Fruit fly (Drosophila melanogaster) whole organism, pupa: Measurements from ENCODE around the gene Ack.

Experiments
- CG10348 ChIP-seq: fragments of 200-800 bp; sonication (Bioruptor generic); IDR thresholded peaks from 2 replicates; pipeline ENCODE4 v1.3.6; 2022; ENCODE audit warnings: missing biosample characterization, missing genetic modification characterization
- CG12605 ChIP-seq: fragments of 200-800 bp; sonication (Bioruptor generic); IDR thresholded peaks from 2 replicates; pipeline ENCODE4 v1.3.6; 2022; ENCODE audit warnings: missing biosample characterization, missing genetic modification characterization
- CG13204 ChIP-seq: fragments of 200-800 bp; sonication (Bioruptor generic); optimal IDR thresholded peaks from 2 replicates; lab custom pipeline; 2018; ENCODE audit warnings: missing biosample characterization, mild to moderate bottlenecking, missing genetic modification characterization, moderate library complexity
- CG14655 ChIP-seq: fragments of 200-800 bp; sonication (Bioruptor generic); optimal IDR thresholded peaks from 3 replicates; lab custom pipeline; 2017; ENCODE audit warnings: mild to moderate bottlenecking, missing biosample characterization, missing genetic modification reagents, missing genetic modification characterization
- CG15710 ChIP-seq: fragments of 200-800 bp; sonication (Bioruptor generic); optimal IDR thresholded peaks from 2 replicates; lab custom pipeline; 2018; ENCODE audit warnings: missing biosample characterization, mild to moderate bottlenecking, missing genetic modification characterization, moderate library complexity
- CG17806 ChIP-seq: fragments of 200-800 bp; sonication (Bioruptor generic); optimal IDR thresholded peaks from 2 replicates; lab custom pipeline; 2018; ENCODE audit warnings: missing biosample characterization, mild to moderate bottlenecking, missing genetic modification characterization, moderate library complexity
- CG32121 ChIP-seq: fragments of 200-800 bp; sonication (Bioruptor generic); IDR thresholded peaks from 2 replicates; pipeline ENCODE4 v1.3.6; 2022; ENCODE audit warnings: missing biosample characterization, missing genetic modification characterization
- CG34367 ChIP-seq: fragments of 200-800 bp; sonication (Bioruptor generic); optimal IDR thresholded peaks from 2 replicates; lab custom pipeline; 2018; ENCODE audit warnings: missing biosample characterization, mild to moderate bottlenecking, missing genetic modification characterization
- CG4496 ChIP-seq: fragments of 200-800 bp; sonication (Bioruptor generic); IDR thresholded peaks from 3 replicates; pipeline ENCODE4 v1.3.6; 2022; ENCODE audit warnings: missing biosample characterization, missing genetic modification characterization
- CG8159 ChIP-seq: fragments of 200-800 bp; sonication (Bioruptor generic); optimal IDR thresholded peaks from 3 replicates; lab custom pipeline; 2018; ENCODE audit warnings: missing biosample characterization, mild to moderate bottlenecking, missing genetic modification characterization, moderate library complexity
- CG8301 ChIP-seq: fragments of 200-800 bp; sonication (Bioruptor generic); optimal IDR thresholded peaks from 2 replicates; lab custom pipeline; 2018; ENCODE audit warnings: missing biosample characterization, mild to moderate bottlenecking, missing genetic modification characterization
- CG9948 ChIP-seq: fragments of 200-800 bp; sonication (Bioruptor generic); optimal IDR thresholded peaks from 2 replicates; lab custom pipeline; 2018; ENCODE audit warnings: missing biosample characterization, mild to moderate bottlenecking, missing genetic modification characterization, moderate library complexity
- D1 ChIP-seq: fragments of 200-800 bp; sonication (Bioruptor generic); optimal IDR thresholded peaks from 2 replicates; lab custom pipeline; 2018; ENCODE audit warnings: missing biosample characterization, mild to moderate bottlenecking, missing genetic modification characterization, moderate library complexity
- EcR ChIP-seq: fragments of 200-800 bp; sonication (Bioruptor generic); optimal IDR thresholded peaks from 3 replicates; lab custom pipeline; 2019; ENCODE audit warnings: missing biosample characterization, missing genetic modification characterization, mild to moderate bottlenecking, moderate library complexity, missing genetic modification reagents
- Ets98B ChIP-seq: fragments of 200-800 bp; sonication (Bioruptor generic); IDR thresholded peaks from 2 replicates; pipeline ENCODE4 v1.3.6; 2022; ENCODE audit warnings: missing biosample characterization, missing genetic modification characterization
- Pif1A ChIP-seq: fragments of 200-800 bp; sonication (Bioruptor generic); optimal IDR thresholded peaks from 3 replicates; lab custom pipeline; 2016; ENCODE audit warnings: missing biosample characterization, missing genetic modification characterization
- Pif1B ChIP-seq: fragments of 200-800 bp; sonication (Bioruptor generic); optimal IDR thresholded peaks from 3 replicates; lab custom pipeline; 2016; ENCODE audit warnings: missing biosample characterization, missing genetic modification characterization
- Snoo ChIP-seq: fragments of 200-800 bp; sonication (Bioruptor generic); optimal IDR thresholded peaks from 3 replicates; lab custom pipeline; 2017; ENCODE audit warnings: missing biosample characterization, mild to moderate bottlenecking, missing genetic modification characterization, inconsistent platforms
- fd96Ca ChIP-seq: fragments of 200-800 bp; sonication (Bioruptor generic); IDR thresholded peaks from 3 replicates; pipeline ENCODE4 v1.3.6; 2022; ENCODE audit warnings: missing biosample characterization, missing genetic modification characterization
- gl ChIP-seq: fragments of 200-800 bp; sonication (Bioruptor generic); optimal IDR thresholded peaks from 2 replicates; lab custom pipeline; 2018; ENCODE audit warnings: missing biosample characterization, mild to moderate bottlenecking, missing genetic modification characterization
- rn ChIP-seq: fragments of 200-800 bp; sonication (Bioruptor generic); IDR thresholded peaks from 2 replicates; pipeline ENCODE4 v1.3.6; 2022; ENCODE audit warnings: missing biosample characterization, missing genetic modification characterization

Gene Ack

DNA sequence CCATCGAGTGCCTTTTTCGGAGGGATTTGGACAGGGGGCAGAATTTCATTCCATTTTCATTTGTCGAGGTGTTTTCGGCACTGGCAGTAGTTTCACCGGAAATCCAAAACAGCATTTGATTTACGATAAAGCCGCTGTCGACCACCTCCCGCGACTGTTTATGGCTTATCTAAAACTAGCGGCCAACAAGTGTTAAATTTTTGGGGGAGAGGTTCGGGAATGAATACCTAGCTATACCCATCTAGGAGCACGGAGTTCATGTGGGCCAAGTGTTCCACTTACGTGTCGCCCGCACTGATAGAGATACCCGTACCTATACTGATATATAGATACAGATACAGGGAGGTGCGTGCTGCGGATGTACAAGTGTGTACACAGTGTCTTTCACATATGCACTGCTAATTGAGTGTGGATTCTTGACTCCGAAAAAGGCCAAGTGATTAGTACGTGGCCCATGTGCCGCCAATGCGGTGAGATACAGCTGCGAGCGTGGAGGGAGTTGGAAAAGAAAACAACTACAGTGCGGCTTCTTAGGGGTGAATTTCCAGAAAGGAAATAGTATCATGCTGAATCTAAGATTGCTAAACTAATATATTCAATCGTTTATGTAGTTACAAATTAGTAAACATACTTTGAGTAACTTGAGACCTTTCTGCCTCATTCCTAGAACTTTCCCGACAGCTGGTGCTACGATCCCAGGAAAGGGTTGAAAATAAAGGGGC, 11.8 kb downstream of the Ack start:
- TF ChIP-seq CG13204 (GFP tag; lab: Kevin White, UChicago) (no peak), CG17806 (tag; lab: Kevin White, UChicago) (no peak), rn (GFP tag; lab: Robert Waterston, UW) (no peak), CG8301 (tag; lab: Kevin White, UChicago) (no peak), gl (tag; lab: Kevin White, UChicago) (no peak), CG32121 (no peak), CG12605 (no peak)

DNA sequence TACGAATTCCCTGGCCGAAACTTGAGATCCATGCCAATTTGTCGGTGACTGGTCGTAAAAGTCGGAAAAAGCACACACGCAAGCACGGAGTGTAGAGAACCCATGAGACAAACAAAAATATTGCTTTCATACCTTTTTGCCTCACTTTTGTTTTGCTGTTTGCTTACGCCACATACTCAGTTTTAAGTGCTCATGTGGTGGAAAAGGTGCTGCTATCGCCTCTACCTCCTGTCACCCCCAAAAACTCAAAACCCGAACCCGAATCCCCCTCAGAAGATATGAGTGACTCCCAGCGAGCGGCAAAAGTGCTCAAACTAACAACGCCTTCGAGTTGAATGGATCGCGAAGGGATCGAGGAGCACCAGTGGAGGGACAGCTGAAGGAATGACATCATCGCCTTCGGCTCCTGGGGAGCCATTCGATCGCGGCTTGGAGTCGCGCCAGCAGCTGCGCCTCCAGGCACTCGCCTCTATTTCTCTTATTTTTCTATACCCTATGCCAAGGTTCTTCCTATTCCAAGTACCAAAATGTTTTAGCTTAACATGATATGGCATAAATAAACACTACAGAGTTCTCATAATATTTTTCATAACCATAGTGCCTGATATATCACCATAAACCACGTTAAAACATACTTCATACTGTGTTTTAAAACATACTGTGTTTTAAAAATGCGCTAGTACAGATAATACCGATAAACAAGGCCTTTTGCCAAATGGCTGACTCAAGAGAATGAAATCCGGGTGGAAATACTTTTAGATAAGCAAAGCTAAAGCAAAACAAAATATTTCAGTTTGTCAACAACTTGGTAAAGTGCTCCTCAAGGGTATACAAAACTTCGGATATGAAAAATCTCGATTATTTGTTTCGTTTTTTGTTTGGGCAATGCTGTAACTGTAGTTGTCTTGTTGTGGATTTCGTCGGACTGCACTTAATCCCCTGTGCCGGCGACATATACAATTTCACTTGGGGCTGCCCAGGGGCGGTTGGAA, 12.7 kb downstream of the Ack start:
- TF ChIP-seq CG4496 (GFP tag; lab: Robert Waterston, UW) (0 out of 3 replicates have a peak, but pooled peaks have one; percentile 18), CG8159 (tag; lab: Kevin White, UChicago) (no peak)

DNA sequence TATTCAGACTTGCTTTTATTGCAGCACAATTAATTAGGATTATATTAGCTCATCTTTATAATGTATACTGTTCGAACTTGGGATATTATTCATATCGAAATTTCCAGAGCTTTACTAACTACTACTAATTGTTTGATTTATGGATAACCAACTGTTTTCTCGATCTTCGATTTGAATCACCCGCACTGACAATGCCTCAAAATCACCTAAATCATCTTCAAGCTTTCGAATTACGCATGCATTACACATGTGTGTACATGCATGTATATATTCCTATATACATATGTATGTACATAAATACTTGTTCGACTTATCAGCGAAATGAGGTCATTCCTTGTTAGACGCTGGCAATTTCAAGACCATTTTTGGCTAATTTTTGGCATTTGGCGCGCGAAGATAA, 13.6 kb downstream of the Ack start:
- TF ChIP-seq Pif1B (GFP tag; lab: Kevin White, UChicago) (no peak), fd96Ca (GFP tag; lab: Robert Waterston, UW) (no peak), D1 (no peak), CG4496 (GFP tag; lab: Robert Waterston, UW) (no peak), CG14655 (GFP tag; lab: Kevin White, UChicago) (no peak), Ets98B (GFP tag; lab: Robert Waterston, UW) (no peak), CG12605 (no peak), CG8159 (tag; lab: Kevin White, UChicago) (no peak), Pif1A (GFP tag; lab: Kevin White, UChicago) (no peak), CG32121 (no peak), EcR (GFP tag; lab: Kevin White, UChicago) (no peak), gl (tag; lab: Kevin White, UChicago) (no peak), CG10348 (no peak), Snoo (tag; lab: Kevin White, UChicago) (no peak)

DNA sequence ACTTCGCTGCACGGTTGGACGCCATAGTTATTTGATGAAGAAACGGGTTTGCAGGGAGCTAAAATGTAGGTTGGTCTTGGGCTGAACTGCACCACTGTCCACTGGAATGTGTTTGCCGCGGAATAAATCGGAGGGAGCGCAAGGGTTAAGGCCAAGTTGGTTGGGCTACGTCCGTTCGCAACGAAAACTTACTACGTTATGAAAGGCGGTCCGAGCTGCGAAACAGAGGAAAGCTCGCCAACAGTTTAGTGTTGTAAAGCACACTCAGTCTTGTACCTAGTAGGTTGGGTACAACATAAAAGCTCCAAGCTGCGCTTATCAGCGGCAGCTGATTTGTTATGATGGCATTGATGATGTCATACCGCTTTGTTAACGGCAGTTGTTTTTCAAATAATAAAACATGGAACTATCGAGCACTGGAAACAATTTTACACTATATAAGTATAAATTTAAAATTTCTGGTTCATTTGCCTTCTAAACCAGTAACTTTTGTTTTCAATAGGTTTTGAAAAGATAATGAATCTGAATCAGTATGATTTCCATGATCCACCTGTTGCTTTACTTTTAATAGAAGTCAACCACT, 14.3 kb downstream of the Ack start, which contains the start of gene Chd64:
Gene Chd64, minus strand, starts transcription at position 204 of the 583 bp plus-strand sequence.
- TF ChIP-seq CG8301 (tag; lab: Kevin White, UChicago): no peak
- no peak for TF ChIP-seq Pif1A (GFP tag; lab: Kevin White, UChicago)
- TF ChIP-seq CG13204 (GFP tag; lab: Kevin White, UChicago): no peak
- peak; percentile 27; the same call in 1 of the 2 replicates for TF ChIP-seq CG32121
- no peak for TF ChIP-seq Pif1B (GFP tag; lab: Kevin White, UChicago)
- no peak for TF ChIP-seq CG17806 (tag; lab: Kevin White, UChicago)
- TF ChIP-seq EcR (GFP tag; lab: Kevin White, UChicago): peak; percentile 45
- TF ChIP-seq CG34367 (tag; lab: Kevin White, UChicago): no peak
- peak; percentile 60 for TF ChIP-seq Snoo (tag; lab: Kevin White, UChicago)
- TF ChIP-seq fd96Ca (GFP tag; lab: Robert Waterston, UW): peak; percentile 64; the same call in 1 of the 3 replicates
- no peak for TF ChIP-seq D1
- peak; percentile 37; the same call in 1 of the 2 replicates for TF ChIP-seq CG12605
- no peak for TF ChIP-seq CG8159 (tag; lab: Kevin White, UChicago)
- no peak for TF ChIP-seq rn (GFP tag; lab: Robert Waterston, UW)
- no peak for TF ChIP-seq CG9948 (tag; lab: Kevin White, UChicago)
- TF ChIP-seq CG15710 (tag; lab: Kevin White, UChicago): peak; percentile 3
- peak; percentile 45; the same call in 1 of the 2 replicates for TF ChIP-seq Ets98B (GFP tag; lab: Robert Waterston, UW)
- peak; percentile 53; the same call in 1 of the 3 replicates for TF ChIP-seq CG4496 (GFP tag; lab: Robert Waterston, UW)

DNA sequence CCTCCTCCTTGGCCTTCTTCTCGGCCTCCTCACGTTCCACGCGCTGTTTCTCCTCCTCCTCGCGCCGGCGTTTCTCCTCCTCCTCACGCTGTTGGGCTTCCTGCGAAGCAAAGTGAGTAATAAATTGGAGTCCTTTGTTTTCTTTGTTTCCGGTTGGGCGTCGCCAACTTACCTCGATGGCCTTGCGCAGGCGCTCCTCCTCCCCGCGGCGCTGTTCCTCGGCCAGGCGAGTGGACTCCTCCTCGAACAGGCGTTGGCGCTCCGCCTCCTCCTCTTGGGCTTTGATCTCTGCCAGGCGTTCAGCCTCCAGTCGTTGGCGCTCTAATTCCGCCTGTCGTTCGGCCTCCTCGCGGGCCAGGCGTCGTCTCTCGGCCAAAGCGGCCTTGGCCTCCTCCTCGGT, 17.7 kb downstream of the Ack start:
- TF ChIP-seq CG10348 (no peak), Ets98B (GFP tag; lab: Robert Waterston, UW) (no peak), CG13204 (GFP tag; lab: Kevin White, UChicago) (no peak), CG17806 (tag; lab: Kevin White, UChicago) (no peak), CG34367 (tag; lab: Kevin White, UChicago) (no peak), CG9948 (tag; lab: Kevin White, UChicago) (no peak), rn (GFP tag; lab: Robert Waterston, UW) (no peak)
